Worm (Caenorhabditis elegans) whole organism, L2 larva: ENCODE measurements around the gene srg-38.

ENCODE experiments used
- C34F6.9 ChIP-seq: fragments of 150-350 bp; optimal IDR thresholded peaks from 2 replicates; lab custom pipeline; 2014; ENCODE audit warnings: missing biosample characterization, missing genetic modification characterization
- F13H6.1 ChIP-seq: sonication (generic microtip); optimal IDR thresholded peaks from 2 replicates; lab custom pipeline; 2016; ENCODE audit warnings: missing genetic modification characterization, missing compliant biosample characterization
- Y55F3AM.14 ChIP-seq: fragments of 200-800 bp; sonication (Bioruptor generic); optimal IDR thresholded peaks from 2 replicates; lab custom pipeline; 2018; ENCODE audit warnings: mild to moderate bottlenecking, missing genetic modification characterization, missing compliant biosample characterization
- ZK546.5 ChIP-seq: sonication (generic microtip); optimal IDR thresholded peaks from 2 replicates; lab custom pipeline; 2017; ENCODE audit warnings: missing biosample characterization, missing genetic modification characterization
- alr-1 ChIP-seq: fragments of 150-350 bp; optimal IDR thresholded peaks from 2 replicates; lab custom pipeline; 2014; ENCODE audit warnings: missing biosample characterization, missing genetic modification characterization
- ama-1 ChIP-seq: fragments of 150-350 bp; optimal IDR thresholded peaks from 2 replicates; lab custom pipeline; 2018; ENCODE audit warnings: inconsistent platforms
- blmp-1 ChIP-seq: sonication (generic microtip); optimal IDR thresholded peaks from 2 replicates; lab custom pipeline; 2017; ENCODE audit warnings: missing genetic modification characterization, mild to moderate bottlenecking, missing compliant biosample characterization, antibody characterized with exemption, moderate library complexity; ENCODE audit not compliant: insufficient read depth
- ceh-16 ChIP-seq: fragments of 150-350 bp; optimal IDR thresholded peaks from 2 replicates; lab custom pipeline; 2014; ENCODE audit warnings: missing biosample characterization, missing genetic modification characterization
- ceh-82 ChIP-seq: fragments of 150-350 bp; optimal IDR thresholded peaks from 2 replicates; lab custom pipeline; 2014; ENCODE audit warnings: missing biosample characterization, missing genetic modification characterization
- crh-2 ChIP-seq: sonication (generic microtip); optimal IDR thresholded peaks from 2 replicates; lab custom pipeline; 2017; ENCODE audit warnings: missing biosample characterization, missing genetic modification characterization
- dmd-4 ChIP-seq: sonication (generic microtip); optimal IDR thresholded peaks from 2 replicates; lab custom pipeline; 2017; ENCODE audit warnings: missing biosample characterization, missing genetic modification characterization
- elt-1 ChIP-seq: fragments of 150-350 bp; optimal IDR thresholded peaks from 2 replicates; lab custom pipeline; 2014; ENCODE audit warnings: missing biosample characterization, missing genetic modification characterization
- fos-1 ChIP-seq: fragments of 150-350 bp; optimal IDR thresholded peaks from 2 replicates; lab custom pipeline; 2014; ENCODE audit warnings: missing biosample characterization, missing genetic modification characterization
- gmeb-1 ChIP-seq: fragments of 150-350 bp; optimal IDR thresholded peaks from 2 replicates; lab custom pipeline; 2014; ENCODE audit warnings: missing biosample characterization, missing genetic modification characterization
- lin-13 ChIP-seq: fragments of 150-350 bp; optimal IDR thresholded peaks from 2 replicates; lab custom pipeline; 2014; ENCODE audit warnings: missing biosample characterization, missing genetic modification reagents, missing genetic modification characterization
- lin-39 ChIP-seq: fragments of 150-350 bp; optimal IDR thresholded peaks from 2 replicates; lab custom pipeline; 2014; ENCODE audit warnings: missing biosample characterization, missing genetic modification reagents, missing genetic modification characterization
- lsy-2 ChIP-seq, 2 experiments: fragments of 150-350 bp in 1 of 2; sonication (generic microtip) in 1 of 2; optimal IDR thresholded peaks; 2 replicates each; lab custom pipeline; 2014 to 2017; ENCODE audit warnings: missing biosample characterization in 2 of 2, missing genetic modification characterization in 2 of 2
- mbf-1 ChIP-seq: sonication (generic microtip); optimal IDR thresholded peaks from 2 replicates; lab custom pipeline; 2017; ENCODE audit warnings: missing biosample characterization, missing genetic modification characterization
- mdl-1 ChIP-seq, 2 experiments: fragments of 150-350 bp in 1 of 2; sonication (generic microtip) in 1 of 2; optimal IDR thresholded peaks; 2 replicates each; lab custom pipeline; 2017; ENCODE audit warnings: missing biosample characterization in 2 of 2, missing genetic modification characterization in 2 of 2
- nhr-10 ChIP-seq: sonication (generic microtip); optimal IDR thresholded peaks from 2 replicates; lab custom pipeline; 2017; ENCODE audit warnings: missing biosample characterization, missing genetic modification characterization
- nhr-11 ChIP-seq: fragments of 150-350 bp; optimal IDR thresholded peaks from 2 replicates; lab custom pipeline; 2014; ENCODE audit warnings: missing biosample characterization, missing genetic modification characterization
- nhr-12 ChIP-seq: fragments of 150-350 bp; optimal IDR thresholded peaks from 2 replicates; lab custom pipeline; 2014; ENCODE audit warnings: missing biosample characterization, missing genetic modification characterization
- nhr-129 ChIP-seq: fragments of 150-350 bp; optimal IDR thresholded peaks from 2 replicates; lab custom pipeline; 2014; ENCODE audit warnings: missing biosample characterization, missing genetic modification characterization
- nhr-21 ChIP-seq: fragments of 150-350 bp; optimal IDR thresholded peaks from 2 replicates; lab custom pipeline; 2014; ENCODE audit warnings: missing biosample characterization, missing genetic modification characterization
- nhr-23 ChIP-seq: fragments of 150-350 bp; optimal IDR thresholded peaks from 2 replicates; lab custom pipeline; 2014; ENCODE audit warnings: missing biosample characterization, missing genetic modification reagents, missing genetic modification characterization
- nhr-237 ChIP-seq: fragments of 150-350 bp; optimal IDR thresholded peaks from 2 replicates; lab custom pipeline; 2014; ENCODE audit warnings: missing biosample characterization, missing genetic modification characterization
- nhr-25 ChIP-seq: fragments of 150-350 bp; sonication (generic microtip); optimal IDR thresholded peaks from 3 replicates; lab custom pipeline; 2014; ENCODE audit warnings: missing biosample characterization, missing genetic modification characterization
- nhr-6 ChIP-seq: fragments of 150-350 bp; optimal IDR thresholded peaks from 2 replicates; lab custom pipeline; 2014; ENCODE audit warnings: missing biosample characterization, missing genetic modification characterization
- nhr-77 ChIP-seq: fragments of 150-350 bp; optimal IDR thresholded peaks from 2 replicates; lab custom pipeline; 2014; ENCODE audit warnings: missing biosample characterization, missing genetic modification characterization
- peb-1 ChIP-seq: fragments of 150-350 bp; optimal IDR thresholded peaks from 2 replicates; lab custom pipeline; 2014; ENCODE audit warnings: missing biosample characterization, missing genetic modification characterization
- sem-4 ChIP-seq: fragments of 150-350 bp; optimal IDR thresholded peaks from 2 replicates; lab custom pipeline; 2014; ENCODE audit warnings: missing biosample characterization, missing genetic modification reagents, missing genetic modification characterization
- skn-1 ChIP-seq: sonication (generic microtip); optimal IDR thresholded peaks from 2 replicates; lab custom pipeline; 2017; ENCODE audit warnings: missing biosample characterization, missing genetic modification characterization
- sma-3 ChIP-seq: sonication (generic microtip); optimal IDR thresholded peaks from 2 replicates; lab custom pipeline; 2016; ENCODE audit warnings: missing genetic modification reagents, missing genetic modification characterization, missing compliant biosample characterization
- sma-9 ChIP-seq, 2 experiments: fragments of 150-350 bp in 1 of 2; sonication (generic microtip) in 1 of 2; optimal IDR thresholded peaks; 2 replicates each; lab custom pipeline; 2014 to 2016; ENCODE audit warnings: missing genetic modification characterization in 2 of 2, mild to moderate bottlenecking in 1 of 2, missing biosample characterization in 1 of 2, missing compliant biosample characterization in 1 of 2, missing genetic modification reagents in 1 of 2, moderate library complexity in 1 of 2
- unc-39 ChIP-seq: fragments of 150-350 bp; optimal IDR thresholded peaks from 2 replicates; lab custom pipeline; 2014; ENCODE audit warnings: missing biosample characterization, missing genetic modification characterization
- unc-55 ChIP-seq: fragments of 150-350 bp; sonication (generic microtip); optimal IDR thresholded peaks from 3 replicates; lab custom pipeline; 2014; ENCODE audit warnings: missing biosample characterization, missing genetic modification reagents, missing genetic modification characterization
- unc-62 ChIP-seq: fragments of 150-350 bp; optimal IDR thresholded peaks from 2 replicates; lab custom pipeline; 2014; ENCODE audit warnings: missing biosample characterization, missing genetic modification reagents, missing genetic modification characterization
- zag-1 ChIP-seq: fragments of 150-350 bp; optimal IDR thresholded peaks from 2 replicates; lab custom pipeline; 2014; ENCODE audit warnings: missing biosample characterization, missing genetic modification characterization
- ztf-11 ChIP-seq: sonication (generic microtip); optimal IDR thresholded peaks from 2 replicates; lab custom pipeline; 2017; ENCODE audit warnings: missing biosample characterization, missing genetic modification characterization
- ztf-4 ChIP-seq: fragments of 150-350 bp; optimal IDR thresholded peaks from 2 replicates; lab custom pipeline; 2014; ENCODE audit warnings: missing biosample characterization, missing genetic modification characterization

srg-38 gene

DNA sequence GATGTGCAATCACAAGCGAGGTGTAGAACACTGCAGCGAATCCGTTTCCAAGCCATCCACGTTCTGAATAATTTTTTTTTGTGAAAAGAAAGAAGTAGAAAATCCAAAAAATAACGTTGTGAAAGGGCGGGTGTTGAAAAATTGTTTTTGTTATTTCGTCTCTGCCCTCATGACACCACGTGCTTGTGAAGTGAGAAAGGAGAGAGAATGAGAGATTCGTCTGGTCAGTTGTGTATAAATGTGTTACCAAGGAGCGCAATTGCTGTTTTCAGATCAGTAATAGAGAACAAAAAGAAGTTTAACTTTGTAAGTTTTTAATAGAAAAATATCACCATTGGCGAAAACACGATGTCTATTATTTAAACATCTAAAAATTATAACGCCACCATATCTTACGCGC is 34.2 kb downstream of the srg-38 start:
- TF ChIP-seq F13H6.1 (tag; lab: Kevin White, UChicago) (peak; percentile 3), nhr-11 (tag; lab: Kevin White, UChicago) (no peak), lin-13 (no peak), nhr-12 (tag; lab: Kevin White, UChicago) (no peak), unc-55 (GFP tag; lab: Kevin White, UChicago) (peak; percentile 24), crh-2 (tag; lab: Kevin White, UChicago) (peak; percentile 34), mdl-1 (tag; optimal IDR thresholded peaks at IDR 0.05; lab: Kevin White, UChicago) (peak; percentile 42 to 61), lsy-2 (tag; optimal IDR thresholded peaks at IDR 0.05; lab: Kevin White, UChicago) (peak in 1 of 2 experiments; percentile 62), C34F6.9 (tag; lab: Kevin White, UChicago) (peak; percentile 74), nhr-25 (tag; lab: Kevin White, UChicago) (peak; percentile 60), nhr-129 (tag; lab: Kevin White, UChicago) (peak; percentile 85), ama-1 (lab: Kevin White, UChicago) (peak; percentile 9), fos-1 (tag; lab: Kevin White, UChicago) (peak; percentile 23), sma-9 (GFP tag; optimal IDR thresholded peaks at IDR 0.05; lab: Kevin White, UChicago) (peak; percentile 39), sma-9 (tag; optimal IDR thresholded peaks at IDR 0.05; lab: Kevin White, UChicago) (no peak), dmd-4 (tag; lab: Kevin White, UChicago) (no peak)
- TF ChIP-seq, all 48 proteins: peak for 11

DNA sequence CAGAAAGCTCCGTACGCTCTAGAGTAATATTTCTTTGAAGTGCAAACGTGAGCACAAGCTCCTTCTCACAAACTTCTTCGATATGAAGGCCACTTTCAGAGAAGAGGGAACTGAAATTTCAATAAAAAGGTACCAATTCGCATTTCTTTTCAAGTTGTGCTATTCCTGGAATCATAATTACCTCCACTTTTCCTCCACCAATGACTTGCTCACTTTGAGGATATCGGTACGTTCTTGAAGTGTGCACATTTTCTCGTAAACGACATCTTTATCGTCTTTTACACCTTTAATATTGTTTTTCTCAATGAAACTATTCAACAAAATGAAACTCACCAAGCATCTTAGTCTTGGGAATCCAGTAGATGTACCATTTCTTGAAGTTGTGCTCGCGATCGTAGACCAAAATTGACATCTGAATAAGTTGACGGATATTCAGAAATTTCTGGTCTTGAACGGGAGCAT is 36.1 kb downstream of the srg-38 start, which contains the start of gene scb-1:
TSS of gene scb-1 (minus strand) at position 412 of the 462 bp plus-strand sequence.
- TF ChIP-seq nhr-237 (tag; lab: Kevin White, UChicago) (no peak), Y55F3AM.14 (GFP tag; lab: Kevin White, UChicago) (peak; percentile 26), nhr-25 (tag; lab: Kevin White, UChicago) (peak; percentile 8), nhr-129 (tag; lab: Kevin White, UChicago) (peak; percentile 2)

DNA sequence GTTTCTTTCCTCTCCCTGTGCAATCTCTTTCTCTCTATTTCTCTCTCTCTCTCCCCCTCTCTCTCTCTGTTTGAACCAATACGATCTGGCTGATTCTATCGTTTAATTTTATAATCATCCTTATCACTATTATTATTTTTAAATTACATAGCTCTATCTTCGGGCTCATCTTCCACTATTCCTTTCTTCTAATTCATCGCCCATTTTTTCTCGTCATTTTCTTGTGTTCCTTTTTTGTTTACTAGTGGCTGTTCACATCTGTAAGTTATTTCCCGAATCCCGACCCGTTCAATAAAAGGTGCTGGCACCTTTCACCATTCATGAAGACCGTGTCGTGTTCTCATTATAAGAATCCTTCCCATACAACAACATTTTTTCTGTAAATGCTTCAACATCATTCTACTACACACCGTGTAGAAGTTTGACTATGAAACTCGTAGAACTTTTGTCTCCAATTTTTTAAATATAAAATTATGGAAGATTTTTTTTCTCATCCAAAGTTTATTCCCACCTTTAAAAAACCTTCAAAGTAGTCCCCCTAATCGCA is 37.2 kb downstream of the srg-38 start:
- TF ChIP-seq nhr-23 (tag; lab: Kevin White, UChicago) (no peak), ama-1 (lab: Kevin White, UChicago) (peak; percentile 77), ceh-16 (tag; lab: Kevin White, UChicago) (no peak), ztf-4 (tag; lab: Kevin White, UChicago) (peak; percentile 30), blmp-1 (tag; lab: Kevin White, UChicago) (no peak), nhr-21 (no peak), dmd-4 (tag; lab: Kevin White, UChicago) (no peak), ZK546.5 (tag; lab: Kevin White, UChicago) (no peak), nhr-6 (tag; lab: Kevin White, UChicago) (no peak), lin-13 (no peak), unc-55 (GFP tag; lab: Kevin White, UChicago) (no peak), zag-1 (tag; lab: Kevin White, UChicago) (no peak), nhr-237 (tag; lab: Kevin White, UChicago) (no peak), gmeb-1 (tag; lab: Kevin White, UChicago) (no peak), ztf-11 (tag; lab: Kevin White, UChicago) (no peak), nhr-129 (tag; lab: Kevin White, UChicago) (peak; percentile 6), sem-4 (tag; lab: Kevin White, UChicago) (no peak), elt-1 (tag; lab: Kevin White, UChicago) (no peak), alr-1 (tag; lab: Kevin White, UChicago) (no peak), sma-3 (GFP tag; lab: Kevin White, UChicago) (peak; percentile 28), lsy-2 (tag; optimal IDR thresholded peaks at IDR 0.05; lab: Kevin White, UChicago) (peak in 1 of 2 experiments; percentile 48), peb-1 (tag; lab: Kevin White, UChicago) (no peak), Y55F3AM.14 (GFP tag; lab: Kevin White, UChicago) (no peak), unc-39 (tag; lab: Kevin White, UChicago) (no peak), nhr-77 (tag; lab: Kevin White, UChicago) (no peak), C34F6.9 (tag; lab: Kevin White, UChicago) (no peak), F13H6.1 (tag; lab: Kevin White, UChicago) (no peak), mbf-1 (no peak), crh-2 (tag; lab: Kevin White, UChicago) (no peak), nhr-10 (tag; lab: Kevin White, UChicago) (no peak), ceh-82 (tag; lab: Kevin White, UChicago) (no peak), skn-1 (tag; lab: Kevin White, UChicago) (no peak), lin-39 (no peak), sma-9 (GFP tag; optimal IDR thresholded peaks at IDR 0.05; lab: Kevin White, UChicago) (peak; percentile 12), sma-9 (tag; optimal IDR thresholded peaks at IDR 0.05; lab: Kevin White, UChicago) (no peak), unc-62 (GFP tag; lab: Kevin White, UChicago) (no peak)
